Worm (Caenorhabditis elegans): ENCODE results near the gene F09F9.3.

Gene F09F9.3

DNA sequence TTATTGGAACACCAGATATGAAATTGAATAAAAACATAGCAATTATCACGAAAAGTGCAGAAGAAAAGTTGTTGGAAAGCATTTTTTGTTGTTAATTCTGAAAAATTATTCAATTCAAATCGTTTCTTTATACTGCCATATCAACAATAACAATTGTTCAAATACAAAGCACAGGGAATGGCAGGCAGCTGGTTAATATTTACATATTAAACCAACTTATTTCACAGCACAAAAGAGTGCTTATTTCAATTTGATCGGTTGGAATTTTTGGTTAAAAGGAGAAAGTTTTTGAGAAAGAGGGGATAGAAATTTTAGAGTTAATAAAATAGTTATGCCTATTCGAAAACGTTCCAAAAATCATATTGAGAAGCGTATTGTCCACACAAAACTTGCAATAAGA lies at the start of gene F09F9.3:
F09F9.3 (minus strand) TSS at position 101 of the 400 bp plus-strand sequence.
- TF ChIP-seq nhr-77 (tag; optimal IDR thresholded peaks at IDR 0.05) (no peak), gmeb-1 (tag; optimal IDR thresholded peaks at IDR 0.05) (no peak), blmp-1 (tag; optimal IDR thresholded peaks at IDR 0.05; ENCODE audit: insufficient read depth) (no peak), nhr-237 (tag; optimal IDR thresholded peaks at IDR 0.05) (no peak), elt-1 (tag; optimal IDR thresholded peaks at IDR 0.05) (no peak), egl-27 (tag; optimal IDR thresholded peaks at IDR 0.05) (no peak), peb-1 (tag; optimal IDR thresholded peaks at IDR 0.05) (no peak), Y55F3AM.14 (GFP tag; optimal IDR thresholded peaks at IDR 0.05) (no peak), ztf-1 (GFP tag; conservative IDR thresholded peaks at IDR 0.05) (no peak), nhr-21 (tag; optimal IDR thresholded peaks at IDR 0.05) (no peak), ztf-4 (tag; optimal IDR thresholded peaks at IDR 0.05) (no peak), lin-11 (tag; optimal IDR thresholded peaks at IDR 0.05) (no peak), skn-1 (tag; optimal IDR thresholded peaks at IDR 0.05) (no peak), ceh-82 (tag; optimal IDR thresholded peaks at IDR 0.05) (no peak), lsy-2 (tag; optimal IDR thresholded peaks at IDR 0.05) (no peak)

ce11 chrX:4167150-4167549 lies 46.3 kb upstream of the F09F9.3 start, which contains the start of gene ZK470.14:
TSS of gene ZK470.14 (plus strand) at chrX:4167450.
- TF ChIP-seq ztf-1 (GFP tag; conservative IDR thresholded peaks at IDR 0.05): no peak
- no peak for TF ChIP-seq ztf-11 (tag; optimal IDR thresholded peaks at IDR 0.05)
- no peak for TF ChIP-seq skn-1 (tag; optimal IDR thresholded peaks at IDR 0.05)
- no peak for TF ChIP-seq unc-55 (GFP tag; optimal IDR thresholded peaks at IDR 0.05)
- no peak for TF ChIP-seq nhr-237 (tag; optimal IDR thresholded peaks at IDR 0.05)
- no peak for TF ChIP-seq mab-5 (tag; optimal IDR thresholded peaks at IDR 0.05)
- no peak for TF ChIP-seq crh-2 (tag; optimal IDR thresholded peaks at IDR 0.05)
- TF ChIP-seq aly-2 (tag; optimal IDR thresholded peaks at IDR 0.05): no peak
- no peak for TF ChIP-seq dmd-4 (tag; optimal IDR thresholded peaks at IDR 0.05)
- no peak for TF ChIP-seq Y55F3AM.14 (GFP tag; optimal IDR thresholded peaks at IDR 0.05)
- TF ChIP-seq alr-1 (tag; optimal IDR thresholded peaks at IDR 0.05): no peak
- no peak for TF ChIP-seq ztf-4 (tag; optimal IDR thresholded peaks at IDR 0.05)
- TF ChIP-seq mdl-1 (tag; optimal IDR thresholded peaks at IDR 0.05): no peak
- no peak for TF ChIP-seq gmeb-1 (tag; optimal IDR thresholded peaks at IDR 0.05)
- TF ChIP-seq C34F6.9 (tag; optimal IDR thresholded peaks at IDR 0.05): no peak
- no peak for TF ChIP-seq ceh-16 (tag; optimal IDR thresholded peaks at IDR 0.05)
- TF ChIP-seq ama-1 (optimal IDR thresholded peaks at IDR 0.05): no peak
- no peak for TF ChIP-seq peb-1 (tag; optimal IDR thresholded peaks at IDR 0.05)

DNA sequence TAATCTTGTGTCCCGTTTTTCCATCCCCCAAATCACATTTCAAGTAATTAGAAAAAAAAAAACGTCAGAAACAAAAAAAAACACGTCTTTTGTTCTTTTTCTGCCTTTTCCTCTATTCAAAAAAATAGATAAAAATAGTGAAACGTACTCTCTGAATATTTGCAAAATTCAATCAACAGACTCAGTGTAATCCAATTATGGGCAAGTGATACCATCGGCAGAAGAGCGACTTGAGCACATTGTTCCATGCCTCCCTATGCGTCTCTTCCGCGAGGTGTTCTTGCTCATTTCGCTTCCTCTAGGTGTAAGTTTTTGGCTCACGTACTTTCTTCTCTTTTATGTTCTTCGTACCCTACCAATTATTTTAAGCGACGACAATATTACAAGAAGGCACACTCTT lies 42.6 kb upstream of the F09F9.3 start, which contains the start of gene ZK470.1:
ZK470.1 (plus strand) TSS at position 301 of the 400 bp plus-strand sequence.
- TF ChIP-seq sma-3 (GFP tag; optimal IDR thresholded peaks at IDR 0.05): no peak
- TF ChIP-seq nhr-129 (tag; optimal IDR thresholded peaks at IDR 0.05): no peak
- TF ChIP-seq nhr-6 (tag; optimal IDR thresholded peaks at IDR 0.05): no peak
- no peak for TF ChIP-seq blmp-1 (tag; optimal IDR thresholded peaks at IDR 0.05; ENCODE audit: insufficient read depth)
- TF ChIP-seq sem-4 (tag; optimal IDR thresholded peaks at IDR 0.05): no peak
- no peak for TF ChIP-seq mdl-1 (tag; optimal IDR thresholded peaks at IDR 0.05)
- TF ChIP-seq nhr-237 (tag; optimal IDR thresholded peaks at IDR 0.05): no peak
- TF ChIP-seq nhr-21 (tag; optimal IDR thresholded peaks at IDR 0.05): no peak
- no peak for TF ChIP-seq skn-1 (tag; optimal IDR thresholded peaks at IDR 0.05)
- no peak for TF ChIP-seq R02D3.7 (tag; optimal IDR thresholded peaks at IDR 0.05)

DNA sequence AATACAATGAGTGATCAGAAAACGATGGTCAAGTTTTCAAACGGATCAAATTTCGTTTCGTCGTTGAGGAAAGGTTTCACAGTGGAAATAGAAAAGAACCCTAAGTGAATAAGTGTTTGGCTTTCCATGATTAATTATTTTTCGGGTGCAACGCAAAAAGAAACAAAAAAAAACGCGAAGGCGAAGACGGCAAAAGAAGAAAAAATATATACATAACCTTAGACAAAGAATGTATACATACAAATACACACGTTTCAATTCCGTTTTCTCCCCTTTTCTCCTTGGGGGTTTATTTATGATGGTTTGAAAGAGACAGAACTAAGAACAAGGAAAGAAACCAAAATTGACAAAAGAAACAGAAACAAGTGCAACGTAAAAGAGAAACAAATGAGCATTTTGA lies 41.1 kb upstream of the F09F9.3 start:
- TF ChIP-seq unc-55 (GFP tag; optimal IDR thresholded peaks at IDR 0.05) (peak; percentile 10), zag-1 (tag; optimal IDR thresholded peaks at IDR 0.05) (no peak)

ce11 chrX:4159929-4160328 lies 39.1 kb upstream of the F09F9.3 start:
- TF ChIP-seq sma-3 (GFP tag; optimal IDR thresholded peaks at IDR 0.05): no peak
- TF ChIP-seq blmp-1 (tag; optimal IDR thresholded peaks at IDR 0.05; ENCODE audit: insufficient read depth): no peak
- TF ChIP-seq peb-1 (tag; optimal IDR thresholded peaks at IDR 0.05): no peak
- no peak for TF ChIP-seq egl-27 (tag; optimal IDR thresholded peaks at IDR 0.05)
- TF ChIP-seq zag-1 (tag; optimal IDR thresholded peaks at IDR 0.05): peak; percentile 14
- no peak for TF ChIP-seq lin-39 (tag; optimal IDR thresholded peaks at IDR 0.05)
- peak; percentile 55 for TF ChIP-seq unc-55 (GFP tag; optimal IDR thresholded peaks at IDR 0.05)
- no peak for TF ChIP-seq F13H6.1 (tag; optimal IDR thresholded peaks at IDR 0.05)
- TF ChIP-seq nhr-129 (tag; optimal IDR thresholded peaks at IDR 0.05): no peak
- TF ChIP-seq elt-3 (tag; optimal IDR thresholded peaks at IDR 0.05): no peak
- TF ChIP-seq dmd-4 (tag; optimal IDR thresholded peaks at IDR 0.05): no peak
- TF ChIP-seq nhr-12 (tag; optimal IDR thresholded peaks at IDR 0.05): no peak
- no peak for TF ChIP-seq snpc-4 (tag; optimal IDR thresholded peaks at IDR 0.05)
- no peak for TF ChIP-seq nhr-10 (tag; optimal IDR thresholded peaks at IDR 0.05)
- TF ChIP-seq alr-1 (tag; optimal IDR thresholded peaks at IDR 0.05): no peak
- no peak for TF ChIP-seq ztf-11 (tag; optimal IDR thresholded peaks at IDR 0.05)
